Fruit fly (Drosophila melanogaster): Measurements from ENCODE around the gene eRF3.

Gene eRF3

dm6 chr2L:12483866-12484554 is 49.8 kb downstream of the eRF3 start (continued):
- TF ChIP-seq Lpt (GFP tag; optimal IDR thresholded peaks at IDR 0.05) (no peak), CG3281 (GFP tag; optimal IDR thresholded peaks at IDR 0.05) (peak; percentile 89), wdn (GFP tag; IDR thresholded peaks at IDR 0.05) (peak; percentile 69), tx (GFP tag; optimal IDR thresholded peaks at IDR 0.05) (peak; percentile 80), ash1 (GFP tag; optimal IDR thresholded peaks at IDR 0.05) (no peak), CG10267 (tag; optimal IDR thresholded peaks at IDR 0.05) (peak; percentile 79), jigr1 (GFP tag; IDR thresholded peaks at IDR 0.05) (no peak), gsb (GFP tag; IDR thresholded peaks at IDR 0.05) (peak; percentile 73), en (GFP tag; optimal IDR thresholded peaks at IDR 0.05) (peak; percentile 87), CG4424 (GFP tag; optimal IDR thresholded peaks at IDR 0.05) (peak; percentile 89), slp2 (GFP tag; optimal IDR thresholded peaks at IDR 0.05) (peak; percentile 81), CG42726 (GFP tag; IDR thresholded peaks at IDR 0.05; ENCODE audit: partially characterized antibody) (no peak), pros (GFP tag; optimal IDR thresholded peaks at IDR 0.05) (peak; percentile 11), CG7786 (GFP tag; optimal IDR thresholded peaks at IDR 0.05) (peak; percentile 90), tll (GFP tag; optimal IDR thresholded peaks at IDR 0.05) (no peak), Dref (GFP tag; IDR thresholded peaks at IDR 0.05) (no peak), Optix (GFP tag; IDR thresholded peaks at IDR 0.05) (peak; percentile 82), ase (GFP tag; IDR thresholded peaks at IDR 0.05) (peak; percentile 81; the same call in 2 of the 3 replicates), Bgb (GFP tag; IDR thresholded peaks at IDR 0.05; ENCODE audit: partially characterized antibody) (no peak), ara (GFP tag; IDR thresholded peaks at IDR 0.05) (peak; percentile 66), HmgZ (tag; optimal IDR thresholded peaks at IDR 0.05) (peak; percentile 84), CG2129 (GFP tag; IDR thresholded peaks at IDR 0.05; ENCODE audit: partially characterized antibody) (no peak), CG14050 (GFP tag; IDR thresholded peaks at IDR 0.05) (peak; percentile 76), exex (tag; optimal IDR thresholded peaks at IDR 0.05) (peak; percentile 55), toy (GFP tag; IDR thresholded peaks at IDR 0.05) (peak; percentile 54; the same call in 1 of the 2 replicates), ro (GFP tag; IDR thresholded peaks at IDR 0.05) (no peak; the same call in 1 of the 2 replicates), CG16863 (GFP tag; optimal IDR thresholded peaks at IDR 0.05) (peak; percentile 88), Adf1 (GFP tag; IDR thresholded peaks at IDR 0.05) (peak; percentile 18; the same call in 1 of the 2 replicates), fru (optimal IDR thresholded peaks at IDR 0.05) (no peak), CG7556 (GFP tag; optimal IDR thresholded peaks at IDR 0.05) (peak; percentile 91), zfh1 (GFP tag; IDR thresholded peaks at IDR 0.05) (peak; percentile 87), vfl (GFP tag; optimal IDR thresholded peaks at IDR 0.05) (peak; percentile 80), Hr78 (GFP tag; optimal IDR thresholded peaks at IDR 0.05) (no peak), Tbp (GFP tag; optimal IDR thresholded peaks at IDR 0.05) (no peak), H2.0 (GFP tag; IDR thresholded peaks at IDR 0.05) (peak; percentile 83), CG4820 (GFP tag; optimal IDR thresholded peaks at IDR 0.05) (peak; percentile 85), Dfd (GFP tag; optimal IDR thresholded peaks at IDR 0.05) (no peak), CG6791 (GFP tag; IDR thresholded peaks at IDR 0.05; ENCODE audit: partially characterized antibody) (no peak), wor (GFP tag; IDR thresholded peaks at IDR 0.05) (peak; percentile 73), hbn (GFP tag; IDR thresholded peaks at IDR 0.05; ENCODE audit: partially characterized antibody) (no peak; the same call in 1 of the 2 replicates), CG34422 (GFP tag; IDR thresholded peaks at IDR 0.05) (peak; percentile 89; the same call in 1 of the 3 replicates), Atf3 (GFP tag; optimal IDR thresholded peaks at IDR 0.05) (peak; percentile 86), unpg (GFP tag; optimal IDR thresholded peaks at IDR 0.05) (peak; percentile 92), tio (GFP tag; optimal IDR thresholded peaks at IDR 0.05) (peak; percentile 81), bowl (GFP tag; IDR thresholded peaks at IDR 0.05) (peak; percentile 71; the same call in 1 of the 2 replicates), sd (tag; optimal IDR thresholded peaks at IDR 0.05) (peak; percentile 52), chn (GFP tag; optimal IDR thresholded peaks at IDR 0.05) (peak; percentile 84), usp (GFP tag; optimal IDR thresholded peaks at IDR 0.05) (no peak), Trl (optimal IDR thresholded peaks at IDR 0.05) (peak; percentile 83 to 91), Trl (GFP tag; optimal IDR thresholded peaks at IDR 0.05) (peak; percentile 88), CG6272 (GFP tag; IDR thresholded peaks at IDR 0.05) (no peak; the same call in 1 of the 2 replicates)

Measured in whole organism, embryonic.